Worm (Caenorhabditis elegans) whole organism, mixed stage, embryonic: Measurements from ENCODE around the gene fkh-7.
A peak's percentile ranks its signal among the peaks of the same experiment; 100 is the strongest.

ENCODE experiments used
- M03D4.4 ChIP-seq: sonication (generic microtip); optimal IDR thresholded peaks from 2 replicates; lab custom pipeline; 2017; ENCODE audit warnings: mild to moderate bottlenecking, missing genetic modification characterization, missing compliant biosample characterization
- blmp-1 ChIP-seq: fragments of 150-350 bp; optimal IDR thresholded peaks from 2 replicates; lab custom pipeline; 2014; ENCODE audit warnings: missing biosample characterization, missing genetic modification characterization
- ceh-39 ChIP-seq: fragments of 150-350 bp; optimal IDR thresholded peaks from 2 replicates; lab custom pipeline; 2014; ENCODE audit warnings: missing biosample characterization, missing genetic modification characterization
- ceh-43 ChIP-seq: fragments of 200-800 bp; sonication (Bioruptor generic); optimal IDR thresholded peaks from 2 replicates; lab custom pipeline; 2018; ENCODE audit warnings: mild to moderate bottlenecking, missing genetic modification characterization, moderate library complexity, missing compliant biosample characterization
- ceh-83 ChIP-seq: fragments of 200-800 bp; sonication (Bioruptor generic); optimal IDR thresholded peaks from 2 replicates; lab custom pipeline; 2018; ENCODE audit warnings: mild to moderate bottlenecking, missing genetic modification characterization, missing compliant biosample characterization
- ces-1 ChIP-seq: fragments of 150-350 bp; optimal IDR thresholded peaks from 2 replicates; lab custom pipeline; 2014; ENCODE audit warnings: missing biosample characterization, missing genetic modification reagents, missing genetic modification characterization
- cnd-1 ChIP-seq: fragments of 200-800 bp; sonication (Bioruptor generic); optimal IDR thresholded peaks from 2 replicates; lab custom pipeline; 2018; ENCODE audit warnings: mild to moderate bottlenecking, missing genetic modification characterization, missing compliant biosample characterization
- elt-1 ChIP-seq: sonication (generic microtip); optimal IDR thresholded peaks from 2 replicates; lab custom pipeline; 2017; ENCODE audit warnings: missing genetic modification characterization, mild to moderate bottlenecking, missing compliant biosample characterization, antibody characterized with exemption, moderate library complexity, borderline replicate concordance; ENCODE audit not compliant: insufficient read depth
- ham-2 ChIP-seq: fragments of 200-800 bp; sonication (Bioruptor generic); optimal IDR thresholded peaks from 2 replicates; lab custom pipeline; 2018; ENCODE audit warnings: mild to moderate bottlenecking, missing genetic modification characterization, missing compliant biosample characterization
- hlh-1 ChIP-seq: fragments of 150-350 bp; optimal IDR thresholded peaks from 2 replicates; lab custom pipeline; 2014; ENCODE audit warnings: missing biosample characterization, missing genetic modification reagents, missing genetic modification characterization
- lin-32 ChIP-seq: fragments of 200-800 bp; sonication (Bioruptor generic); optimal IDR thresholded peaks from 2 replicates; lab custom pipeline; 2018; ENCODE audit warnings: mild to moderate bottlenecking, missing genetic modification characterization, missing compliant biosample characterization
- lsy-2 ChIP-seq: fragments of 150-350 bp; optimal IDR thresholded peaks from 2 replicates; lab custom pipeline; 2014; ENCODE audit warnings: missing biosample characterization, missing genetic modification characterization
- mep-1 ChIP-seq: fragments of 150-350 bp; optimal IDR thresholded peaks from 2 replicates; lab custom pipeline; 2017; ENCODE audit warnings: missing biosample characterization, missing genetic modification reagents, missing genetic modification characterization, inconsistent platforms
- mls-2 ChIP-seq: sonication (generic microtip); optimal IDR thresholded peaks from 2 replicates; lab custom pipeline; 2016; ENCODE audit warnings: mild to moderate bottlenecking, missing genetic modification characterization, moderate library complexity, missing compliant biosample characterization
- nhr-12 ChIP-seq: fragments of 150-350 bp; optimal IDR thresholded peaks from 2 replicates; lab custom pipeline; 2014; ENCODE audit warnings: missing biosample characterization, missing genetic modification characterization
- nhr-2 ChIP-seq: fragments of 150-350 bp; optimal IDR thresholded peaks from 2 replicates; lab custom pipeline; 2014; ENCODE audit warnings: missing biosample characterization, missing genetic modification characterization
- nhr-237 ChIP-seq: fragments of 150-350 bp; optimal IDR thresholded peaks from 2 replicates; lab custom pipeline; 2014; ENCODE audit warnings: missing biosample characterization, missing genetic modification characterization
- nhr-28 ChIP-seq: fragments of 150-350 bp; optimal IDR thresholded peaks from 2 replicates; lab custom pipeline; 2014; ENCODE audit warnings: missing biosample characterization, missing genetic modification characterization
- sem-2 ChIP-seq: fragments of 200-800 bp; sonication (Bioruptor generic); optimal IDR thresholded peaks from 2 replicates; lab custom pipeline; 2018; ENCODE audit warnings: mild to moderate bottlenecking, missing genetic modification characterization, missing compliant biosample characterization
- snpc-4 ChIP-seq: fragments of 150-350 bp; optimal IDR thresholded peaks from 2 replicates; lab custom pipeline; 2014; ENCODE audit warnings: missing biosample characterization, missing genetic modification characterization
- sptf-1 ChIP-seq: sonication (generic microtip); optimal IDR thresholded peaks from 2 replicates; lab custom pipeline; 2017; ENCODE audit warnings: mild to moderate bottlenecking, missing genetic modification characterization, moderate library complexity, missing compliant biosample characterization
- tbx-8 ChIP-seq: fragments of 200-800 bp; sonication (Bioruptor generic); optimal IDR thresholded peaks from 2 replicates; lab custom pipeline; 2018; ENCODE audit warnings: mild to moderate bottlenecking, missing genetic modification characterization, moderate library complexity, missing compliant biosample characterization
- unc-120 ChIP-seq: sonication (generic microtip); optimal IDR thresholded peaks from 2 replicates; lab custom pipeline; 2017; ENCODE audit warnings: missing genetic modification characterization, missing compliant biosample characterization; ENCODE audit not compliant: poor library complexity, severe bottlenecking
- unc-39 ChIP-seq: fragments of 150-350 bp; optimal IDR thresholded peaks from 2 replicates; lab custom pipeline; 2014; ENCODE audit warnings: missing biosample characterization, missing genetic modification characterization
- unc-62 ChIP-seq: fragments of 150-350 bp; optimal IDR thresholded peaks from 2 replicates; lab custom pipeline; 2014; ENCODE audit warnings: missing biosample characterization, missing genetic modification reagents, missing genetic modification characterization
- zip-8 ChIP-seq: fragments of 150-350 bp; optimal IDR thresholded peaks from 2 replicates; lab custom pipeline; 2014; ENCODE audit warnings: missing biosample characterization, missing genetic modification characterization

fkh-7 gene

DNA sequence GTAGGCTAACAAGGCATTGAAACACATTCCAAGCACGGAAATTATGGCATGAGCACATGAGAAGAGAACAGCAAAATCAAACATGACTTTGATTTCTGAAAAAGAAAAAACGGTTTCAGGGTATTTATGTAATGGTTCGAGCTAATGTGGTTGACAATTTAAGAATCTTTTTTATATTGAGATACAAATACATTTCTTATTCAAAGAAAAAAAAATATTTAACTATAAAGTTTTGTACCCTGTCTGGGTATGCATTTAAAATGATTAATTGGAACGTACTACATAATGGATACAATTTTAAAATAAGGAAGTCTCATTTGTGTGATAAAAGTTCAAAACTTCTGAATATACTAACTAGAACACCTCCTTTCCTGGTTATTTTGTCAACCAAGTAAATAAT is 45.7 kb downstream of the fkh-7 start, which contains the start of gene srd-12:
TSS of gene srd-12 (minus strand) at position 101 of the 400 bp plus-strand sequence.
- TF ChIP-seq tbx-8 (GFP tag; lab: Kevin White, UChicago) (no peak), blmp-1 (tag; lab: Kevin White, UChicago) (no peak), ceh-83 (GFP tag; lab: Kevin White, UChicago) (no peak), hlh-1 (tag; lab: Kevin White, UChicago) (no peak), lin-32 (GFP tag; lab: Kevin White, UChicago) (no peak), nhr-28 (no peak), mep-1 (tag; lab: Kevin White, UChicago) (no peak), ceh-43 (GFP tag; lab: Kevin White, UChicago) (no peak), nhr-2 (tag; lab: Kevin White, UChicago) (no peak)
- TF ChIP-seq, all 35 proteins: peak for 0

- TF ChIP-seq hlh-1 (tag; lab: Kevin White, UChicago), result no peak
- no peak for TF ChIP-seq M03D4.4 (tag; lab: Kevin White, UChicago)
- TF ChIP-seq lsy-2, result no peak
- no peak for TF ChIP-seq sem-2 (GFP tag; lab: Kevin White, UChicago)
- TF ChIP-seq sptf-1, result no peak
- no peak for TF ChIP-seq nhr-12
- TF ChIP-seq ham-2 (GFP tag; lab: Kevin White, UChicago), result no peak
- no peak for TF ChIP-seq ceh-43 (GFP tag; lab: Kevin White, UChicago)
- no peak for TF ChIP-seq ceh-39 (tag; lab: Kevin White, UChicago)
- TF ChIP-seq nhr-2 (tag; lab: Kevin White, UChicago), result no peak
- no peak for TF ChIP-seq nhr-237 (tag; lab: Kevin White, UChicago)
- TF ChIP-seq ceh-83 (GFP tag; lab: Kevin White, UChicago), result no peak
- TF ChIP-seq zip-8 (tag; lab: Kevin White, UChicago), result no peak
- TF ChIP-seq snpc-4 (tag; lab: Kevin White, UChicago), result no peak
These were observed 47.1 kb downstream of the fkh-7 start, which contains the start of gene ttbk-8.2 for ce11 chrIV:5631628-5632027. Gene ttbk-8.2, plus strand, starts transcription at chrIV:5631928.

DNA sequence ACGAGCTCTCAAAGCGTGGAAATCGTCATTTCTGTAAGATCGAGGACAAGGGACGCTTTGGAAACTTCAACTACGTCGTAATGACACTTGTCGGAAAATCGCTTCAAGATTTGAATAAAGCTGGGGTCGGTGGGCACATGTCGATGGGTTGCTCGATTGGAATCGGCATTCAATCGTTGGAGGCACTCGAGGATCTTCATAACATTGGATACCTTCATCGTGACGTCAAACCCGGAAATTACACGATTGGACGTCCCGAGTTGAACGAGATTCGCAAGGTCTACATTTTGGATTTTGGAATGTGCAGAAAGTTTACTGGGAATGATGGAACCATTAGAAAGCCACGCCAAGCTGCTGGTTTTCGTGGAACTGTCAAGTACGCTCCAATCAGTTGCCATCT is 48.1 kb downstream of the fkh-7 start:
- TF ChIP-seq zip-8 (tag; lab: Kevin White, UChicago), result no peak
- TF ChIP-seq, all 35 proteins: peak for 0

DNA sequence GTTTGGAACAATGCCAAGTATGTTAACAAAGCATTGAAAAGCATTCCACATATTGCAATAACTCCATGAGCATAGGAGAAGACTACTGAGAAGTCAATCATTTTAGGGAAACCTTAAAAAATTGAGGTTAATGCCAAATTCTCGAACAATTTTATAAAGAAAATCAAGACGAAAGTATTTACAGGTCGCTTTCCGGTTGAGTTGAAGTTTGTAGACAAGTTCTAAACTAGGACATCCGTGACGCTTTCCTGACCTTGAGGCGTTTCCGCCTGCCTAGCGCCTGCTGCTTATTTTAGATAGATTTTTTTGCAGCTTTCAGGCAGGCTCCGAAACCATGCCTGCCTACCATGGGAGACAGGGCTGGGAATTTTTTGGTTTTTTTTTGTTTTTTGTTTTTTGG is 51.1 kb downstream of the fkh-7 start, which contains the start of gene srd-13:
TSS of gene srd-13 (minus strand) at position 101 of the 400 bp plus-strand sequence.
- no peak for TF ChIP-seq sptf-1
- TF ChIP-seq ceh-83 (GFP tag; lab: Kevin White, UChicago), result no peak
- TF ChIP-seq elt-1 (tag; lab: Kevin White, UChicago), result no peak
- no peak for TF ChIP-seq hlh-1 (tag; lab: Kevin White, UChicago)
- TF ChIP-seq cnd-1 (tag; lab: Kevin White, UChicago), result no peak
- TF ChIP-seq unc-62, result no peak
- no peak for TF ChIP-seq ces-1 (GFP tag; lab: Kevin White, UChicago)
- TF ChIP-seq nhr-2 (tag; lab: Kevin White, UChicago), result no peak
- TF ChIP-seq unc-39 (tag; lab: Kevin White, UChicago), result no peak
- TF ChIP-seq mls-2, result no peak
- TF ChIP-seq, all 35 proteins: peak for 0

ce11 chrIV:5645514-5646052 is 61.1 kb downstream of the fkh-7 start, which contains the start of the genes srd-8 and B0547.2:
Gene srd-8, minus strand, starts transcription at chrIV:5645614.
Gene B0547.2, plus strand, starts transcription at chrIV:5646002.
- TF ChIP-seq ham-2 (GFP tag; lab: Kevin White, UChicago) (no peak), cnd-1 (tag; lab: Kevin White, UChicago) (no peak), mep-1 (tag; lab: Kevin White, UChicago) (no peak), ces-1 (GFP tag; lab: Kevin White, UChicago) (no peak), sptf-1 (no peak), nhr-237 (tag; lab: Kevin White, UChicago) (no peak)

ce11 chrIV:5649073-5649583 is 64.6 kb downstream of the fkh-7 start, which contains the start of gene csn-5:
Gene csn-5, plus strand, starts transcription at chrIV:5649533.
- peak; percentile 1 for TF ChIP-seq ces-1 (GFP tag; lab: Kevin White, UChicago)
- no peak for TF ChIP-seq hlh-1 (tag; lab: Kevin White, UChicago)
- no peak for TF ChIP-seq unc-120
- TF ChIP-seq, all 35 proteins: peak for 1
